Fruit fly (Drosophila melanogaster) whole organism, embryonic: ENCODE data around the gene beat-Vc.

Source experiments
- CG10321 ChIP-seq: fragments of 200-800 bp; sonication (Bioruptor generic); IDR thresholded peaks from 2 replicates; pipeline ENCODE4 v1.3.6; 2022; ENCODE audit warnings: missing biosample characterization, missing genetic modification characterization
- CG12659 ChIP-seq: fragments of 200-800 bp; sonication (Bioruptor generic); optimal IDR thresholded peaks from 3 replicates; lab custom pipeline; 2017; ENCODE audit warnings: mild to moderate bottlenecking, missing biosample characterization, missing genetic modification reagents, missing genetic modification characterization
- CG17361 ChIP-seq: fragments of 200-800 bp; sonication (Bioruptor generic); IDR thresholded peaks from 3 replicates; pipeline ENCODE4 v1.3.6; 2022; ENCODE audit warnings: missing biosample characterization, missing genetic modification characterization
- CG31224 ChIP-seq: fragments of 200-800 bp; sonication (Bioruptor generic); IDR thresholded peaks from 2 replicates; pipeline ENCODE4 v1.3.6; 2022; ENCODE audit warnings: missing biosample characterization, missing genetic modification characterization
- CG31441 ChIP-seq: fragments of 200-800 bp; sonication (Bioruptor generic); IDR thresholded peaks from 2 replicates; pipeline ENCODE4 v1.3.6; 2022; ENCODE audit warnings: missing biosample characterization, missing genetic modification characterization
- CG32772 ChIP-seq: fragments of 200-800 bp; sonication (Bioruptor generic); IDR thresholded peaks from 2 replicates; pipeline ENCODE4 v1.3.6; 2022; ENCODE audit warnings: missing biosample characterization, missing genetic modification characterization
- CG4424 ChIP-seq: fragments of 200-800 bp; sonication (Bioruptor generic); optimal IDR thresholded peaks from 3 replicates; lab custom pipeline; 2016; ENCODE audit warnings: missing biosample characterization, missing genetic modification characterization
- CG4820 ChIP-seq: fragments of 200-800 bp; sonication (Bioruptor generic); optimal IDR thresholded peaks from 3 replicates; lab custom pipeline; 2016; ENCODE audit warnings: missing biosample characterization, missing genetic modification characterization
- CG7786 ChIP-seq: fragments of 200-800 bp; sonication (Bioruptor generic); optimal IDR thresholded peaks from 2 replicates; lab custom pipeline; 2016; ENCODE audit warnings: missing biosample characterization, missing genetic modification characterization
- CG7839 ChIP-seq: fragments of 200-800 bp; sonication (Bioruptor generic); optimal IDR thresholded peaks from 3 replicates; lab custom pipeline; 2018; ENCODE audit warnings: missing biosample characterization, mild to moderate bottlenecking, missing genetic modification characterization, moderate library complexity
- CoRest ChIP-seq: fragments of 200-800 bp; sonication (Bioruptor generic); optimal IDR thresholded peaks from 3 replicates; lab custom pipeline; 2018; ENCODE audit warnings: missing biosample characterization, mild to moderate bottlenecking, missing genetic modification characterization, moderate library complexity
- Dad ChIP-seq: fragments of 200-800 bp; sonication (Bioruptor generic); optimal IDR thresholded peaks from 3 replicates; lab custom pipeline; 2016; ENCODE audit warnings: missing biosample characterization, missing genetic modification characterization
- Deaf1 ChIP-seq: fragments of 200-800 bp; optimal IDR thresholded peaks from 3 replicates; lab custom pipeline; 2019; ENCODE audit warnings: missing biosample characterization, mild to moderate bottlenecking, missing genetic modification characterization, moderate library complexity
- ERR ChIP-seq: fragments of 200-800 bp; sonication (Bioruptor generic); optimal IDR thresholded peaks from 2 replicates; lab custom pipeline; 2016; ENCODE audit warnings: missing biosample characterization, missing genetic modification characterization
- Hey ChIP-seq: fragments of 200-800 bp; sonication (Bioruptor generic); optimal IDR thresholded peaks from 3 replicates; lab custom pipeline; 2018; ENCODE audit warnings: missing biosample characterization, mild to moderate bottlenecking, missing genetic modification characterization
- MESR4 ChIP-seq: fragments of 200-800 bp; sonication (Bioruptor generic); optimal IDR thresholded peaks from 2 replicates; lab custom pipeline; 2018; ENCODE audit warnings: missing biosample characterization, mild to moderate bottlenecking, missing genetic modification characterization, moderate library complexity
- Med ChIP-seq: fragments of 200-800 bp; sonication (Bioruptor generic); peaks from one replicate; lab custom pipeline; 2016; ENCODE audit warnings: missing biosample characterization, missing genetic modification characterization, mild to moderate bottlenecking, inconsistent platforms, moderate library complexity
- Mrtf ChIP-seq: fragments of 200-800 bp; sonication (Bioruptor generic); IDR thresholded peaks from 3 replicates; pipeline ENCODE4 v1.3.6; 2022; ENCODE audit warnings: missing biosample characterization, missing genetic modification characterization
- PHDP ChIP-seq: fragments of 200-800 bp; sonication (Bioruptor generic); optimal IDR thresholded peaks from 3 replicates; lab custom pipeline; 2018; ENCODE audit warnings: missing biosample characterization, mild to moderate bottlenecking, missing genetic modification characterization, moderate library complexity
- abd-A ChIP-seq: fragments of 200-800 bp; sonication (Bioruptor generic); optimal IDR thresholded peaks from 3 replicates; lab custom pipeline; 2019; ENCODE audit warnings: missing biosample characterization, mild to moderate bottlenecking, missing genetic modification characterization, moderate library complexity
- ato ChIP-seq: fragments of 200-800 bp; sonication (Bioruptor generic); IDR thresholded peaks from 2 replicates; pipeline ENCODE4 v1.3.6; 2022; ENCODE audit warnings: missing biosample characterization, missing genetic modification characterization; ENCODE audit not compliant: partially characterized antibody
- caup ChIP-seq: fragments of 200-800 bp; sonication (Bioruptor generic); optimal IDR thresholded peaks from 3 replicates; lab custom pipeline; 2017; ENCODE audit warnings: missing biosample characterization, mild to moderate bottlenecking, missing genetic modification characterization, moderate library complexity; ENCODE audit not compliant: severe bottlenecking
- fd3F ChIP-seq: fragments of 200-800 bp; sonication (Bioruptor generic); optimal IDR thresholded peaks from 2 replicates; lab custom pipeline; 2018; ENCODE audit warnings: missing biosample characterization, mild to moderate bottlenecking, missing genetic modification characterization, moderate library complexity
- gem ChIP-seq: fragments of 200-800 bp; sonication (Bioruptor generic); optimal IDR thresholded peaks from 2 replicates; lab custom pipeline; 2019; ENCODE audit warnings: missing biosample characterization, mild to moderate bottlenecking, missing genetic modification characterization, moderate library complexity
- ind ChIP-seq: fragments of 200-800 bp; sonication (Bioruptor generic); optimal IDR thresholded peaks from 3 replicates; lab custom pipeline; 2016; ENCODE audit warnings: missing biosample characterization, missing genetic modification characterization
- mld ChIP-seq: fragments of 200-800 bp; sonication (Bioruptor generic); IDR thresholded peaks from 3 replicates; pipeline ENCODE4 v1.3.6; 2022; ENCODE audit warnings: missing biosample characterization, missing genetic modification characterization; ENCODE audit not compliant: partially characterized antibody
- onecut ChIP-seq: fragments of 200-800 bp; sonication (Bioruptor generic); IDR thresholded peaks from 2 replicates; pipeline ENCODE4 v1.3.6; 2022; ENCODE audit warnings: missing biosample characterization, missing genetic modification characterization
- pan ChIP-seq, 4 experiments: fragments of >200 bp in 3 of 4; fragments of 200-800 bp in 1 of 4; sonication (Bioruptor generic) in 1 of 4; optimal IDR thresholded peaks in 3 of 4; IDR thresholded peaks in 1 of 4; 2 replicates each; pipeline versions ENCODE4 v1.3.6 to Lab custom; 2017 to 2022; ENCODE audit warnings: missing biosample characterization in 2 of 4, missing genetic modification characterization in 2 of 4, mixed read lengths in 1 of 4
- sd ChIP-seq: fragments of 200-800 bp; sonication (Bioruptor generic); optimal IDR thresholded peaks from 3 replicates; lab custom pipeline; 2018; ENCODE audit warnings: missing biosample characterization, mild to moderate bottlenecking, missing genetic modification characterization, moderate library complexity
- sr ChIP-seq: fragments of 200-800 bp; sonication (Bioruptor generic); IDR thresholded peaks from 3 replicates; pipeline ENCODE4 v1.3.6; 2022; ENCODE audit warnings: missing biosample characterization, missing genetic modification characterization
- stc ChIP-seq: fragments of 200-800 bp; sonication (Bioruptor generic); IDR thresholded peaks from 2 replicates; pipeline ENCODE4 v1.3.6; 2022; ENCODE audit warnings: missing biosample characterization, missing genetic modification characterization
- tio ChIP-seq: fragments of 200-800 bp; sonication (Bioruptor generic); optimal IDR thresholded peaks from 2 replicates; lab custom pipeline; 2017; ENCODE audit warnings: missing biosample characterization, missing genetic modification characterization, inconsistent platforms
- tna ChIP-seq: fragments of 200-800 bp; sonication (Bioruptor generic); IDR thresholded peaks from 2 replicates; pipeline ENCODE4 v1.3.6; 2022; ENCODE audit warnings: missing biosample characterization, missing genetic modification characterization; ENCODE audit not compliant: partially characterized antibody

The beat-Vc gene

dm6 chr3R:12719627-12720343, 63.2 kb downstream of the beat-Vc start (continued):
- TF ChIP-seq stc (GFP tag; lab: Robert Waterston, UW) = peak; percentile 30; the same call in 1 of the 2 replicates
- TF ChIP-seq caup (GFP tag; lab: Kevin White, UChicago) = peak; percentile 42
- TF ChIP-seq ind (GFP tag; lab: Kevin White, UChicago) = peak; percentile 8
- no peak for TF ChIP-seq mld (GFP tag; lab: Robert Waterston, UW)
- no peak for TF ChIP-seq CG7786 (GFP tag; lab: Kevin White, UChicago)
- peak; percentile 23 for TF ChIP-seq CoRest (tag; lab: Kevin White, UChicago)
- TF ChIP-seq PHDP (tag; lab: Kevin White, UChicago) = peak; percentile 35
- TF ChIP-seq tio (GFP tag; lab: Kevin White, UChicago) = peak; percentile 10
- peak; percentile 42; the same call in 2 of the 3 replicates for TF ChIP-seq CG17361 (GFP tag; lab: Robert Waterston, UW)
- peak; percentile 49; the same call in 1 of the 2 replicates for TF ChIP-seq tna
- TF ChIP-seq ERR (GFP tag; lab: Kevin White, UChicago) = peak; percentile 41
- peak; percentile 14 for TF ChIP-seq CG4424 (GFP tag; lab: Kevin White, UChicago)
- peak; percentile 37; the same call in 1 of the 2 replicates for TF ChIP-seq ato (GFP tag; lab: Robert Waterston, UW)
- TF ChIP-seq fd3F (GFP tag; lab: Kevin White, UChicago) = no peak
- peak; percentile 9 for TF ChIP-seq CG4820 (GFP tag; lab: Kevin White, UChicago)
- peak; percentile 41 for TF ChIP-seq CG31441 (GFP tag; lab: Robert Waterston, UW)
- no peak for TF ChIP-seq CG10321
- TF ChIP-seq, all 482 proteins: peak for 127

- TF ChIP-seq Dad (GFP tag; lab: Kevin White, UChicago) (no peak), pan (optimal IDR thresholded peaks at IDR 0.05; lab: Kevin White, UChicago) (no peak), pan (GFP tag; optimal IDR thresholded peaks at IDR 0.05 in 1 of 2, IDR thresholded peaks at IDR 0.05 in 1 of 2) (no peak), Med (GFP tag; lab: Kevin White, UChicago) (peak; percentile 31), CG32772 (0 out of 2 replicates have a peak, but pooled peaks have one; percentile 5), onecut (GFP tag; lab: Robert Waterston, UW) (peak; percentile 75), sr (GFP tag; lab: Robert Waterston, UW) (0 out of 3 replicates have a peak, but pooled peaks have one; percentile 26), Mrtf (GFP tag; lab: Robert Waterston, UW) (no peak), CG7839 (tag; lab: Kevin White, UChicago) (no peak), sd (tag; lab: Kevin White, UChicago) (peak; percentile 62), Deaf1 (tag; lab: Kevin White, UChicago) (peak; percentile 60), CG31224 (GFP tag; lab: Robert Waterston, UW) (0 out of 2 replicates have a peak, but pooled peaks have one; percentile 0), abd-A (tag; lab: Kevin White, UChicago) (peak; percentile 52), gem (tag; lab: Kevin White, UChicago) (no peak), CG12659 (GFP tag; lab: Kevin White, UChicago) (no peak), MESR4 (no peak), Hey (tag; lab: Kevin White, UChicago) (peak; percentile 27), ERR (GFP tag; lab: Kevin White, UChicago) (peak; percentile 93)
These were observed 64.4 kb downstream of the beat-Vc start for dm6 chr3R:12718536-12719033.
